Worm (Caenorhabditis elegans) whole organism, L4 larva: ENCODE measurements around the gene C24H11.1.

Experiments
- D1046.2 ChIP-seq: fragments of 200-800 bp; sonication (Bioruptor generic); IDR thresholded peaks from 2 replicates; pipeline ENCODE4 v1.3.6; 2022; ENCODE audit warnings: missing genetic modification characterization, missing compliant biosample characterization
- F10B5.3 ChIP-seq: sonication (generic microtip); optimal IDR thresholded peaks from 2 replicates; lab custom pipeline; 2016; ENCODE audit warnings: mild to moderate bottlenecking, missing genetic modification characterization, missing compliant biosample characterization
- F26F4.8 ChIP-seq: fragments of 200-800 bp; sonication (Bioruptor generic); conservative IDR thresholded peaks from 2 replicates; pipeline ENCODE4 v1.3.6; 2022; ENCODE audit warnings: missing genetic modification characterization, missing compliant biosample characterization
- F37D6.2 ChIP-seq: sonication (generic microtip); optimal IDR thresholded peaks from 2 replicates; lab custom pipeline; 2016; ENCODE audit warnings: mild to moderate bottlenecking, missing genetic modification characterization, missing compliant biosample characterization
- F44E2.7 ChIP-seq: fragments of 200-800 bp; sonication (Bioruptor generic); IDR thresholded peaks from 2 replicates; pipeline ENCODE4 v2.1.2; 2022; ENCODE audit warnings: missing genetic modification characterization, missing compliant biosample characterization
- T26A8.4 ChIP-seq: fragments of 200-800 bp; sonication (Bioruptor generic); IDR thresholded peaks from 2 replicates; pipeline ENCODE4 v1.3.6; 2022; ENCODE audit warnings: missing genetic modification characterization, missing compliant biosample characterization
- aha-1 ChIP-seq: fragments of 150-350 bp; peaks from one replicate; lab custom pipeline; 2014; ENCODE audit warnings: missing biosample characterization, missing genetic modification characterization
- arid-1 ChIP-seq: fragments of 200-800 bp; sonication (Bioruptor generic); conservative IDR thresholded peaks from 2 replicates; pipeline ENCODE4 v1.3.6; 2022; ENCODE audit warnings: missing genetic modification reagents, missing genetic modification characterization, missing compliant biosample characterization
- ctbp-1 ChIP-seq: fragments of 200-800 bp; sonication (Bioruptor generic); IDR thresholded peaks from 2 replicates; pipeline ENCODE4 v1.3.6; 2022; ENCODE audit warnings: missing genetic modification reagents, missing genetic modification characterization, missing compliant biosample characterization
- daf-16 ChIP-seq, 3 experiments: sonication (generic microtip); optimal IDR thresholded peaks; 2 replicates each; lab custom pipeline; 2016 to 2017; ENCODE audit warnings: missing genetic modification characterization in 3 of 3, missing genetic modification reagents in 3 of 3, mild to moderate bottlenecking in 2 of 3, missing compliant biosample characterization in 2 of 3, missing biosample characterization in 1 of 3, moderate library complexity in 1 of 3
- dmd-6 ChIP-seq: fragments of 200-800 bp; sonication (Bioruptor generic); IDR thresholded peaks from 2 replicates; pipeline ENCODE4 v1.3.6; 2022; ENCODE audit warnings: missing genetic modification reagents, missing genetic modification characterization, missing compliant biosample characterization
- dmd-9 ChIP-seq: fragments of 200-800 bp; sonication (Bioruptor generic); IDR thresholded peaks from 2 replicates; pipeline ENCODE4 v1.3.6; 2022; ENCODE audit warnings: missing genetic modification reagents, missing genetic modification characterization, missing compliant biosample characterization
- dpl-1 ChIP-seq: fragments of 150-350 bp; optimal IDR thresholded peaks from 2 replicates; lab custom pipeline; 2014; ENCODE audit warnings: missing biosample characterization, missing genetic modification reagents, missing genetic modification characterization
- duxl-1 ChIP-seq: sonication (generic microtip); optimal IDR thresholded peaks from 2 replicates; lab custom pipeline; 2016; ENCODE audit warnings: mild to moderate bottlenecking, missing genetic modification characterization, moderate library complexity, missing compliant biosample characterization; ENCODE audit not compliant: poor library complexity
- egl-43 ChIP-seq: fragments of 200-800 bp; sonication (Bioruptor generic); IDR thresholded peaks from 2 replicates; pipeline ENCODE4 v1.3.6; 2022; ENCODE audit warnings: missing genetic modification reagents, missing genetic modification characterization, missing compliant biosample characterization
- gei-8 ChIP-seq: fragments of 200-800 bp; sonication (Bioruptor generic); optimal IDR thresholded peaks from 2 replicates; lab custom pipeline; 2018; ENCODE audit warnings: mild to moderate bottlenecking, missing genetic modification characterization, missing compliant biosample characterization
- hif-1 ChIP-seq, 2 experiments: sonication (generic microtip); optimal IDR thresholded peaks; 2 replicates each; lab custom pipeline; 2016 to 2017; ENCODE audit warnings: missing compliant biosample characterization in 2 of 2, missing genetic modification characterization in 2 of 2, missing genetic modification reagents in 2 of 2, missing genotype in 2 of 2, mild to moderate bottlenecking in 1 of 2
- lim-7 ChIP-seq: fragments of 200-800 bp; sonication (Bioruptor generic); IDR thresholded peaks from 2 replicates; pipeline ENCODE4 v1.3.6; 2022; ENCODE audit warnings: missing genetic modification characterization, missing compliant biosample characterization
- lin-1 ChIP-seq: fragments of 200-800 bp; sonication (Bioruptor generic); IDR thresholded peaks from 2 replicates; pipeline ENCODE4 v1.3.6; 2022; ENCODE audit warnings: missing genetic modification reagents, missing genetic modification characterization, missing compliant biosample characterization
- lin-13 ChIP-seq: fragments of 150-350 bp; optimal IDR thresholded peaks from 2 replicates; lab custom pipeline; 2014; ENCODE audit warnings: missing biosample characterization, missing genetic modification reagents, missing genetic modification characterization
- lin-29 ChIP-seq: fragments of 200-800 bp; sonication (Bioruptor generic); IDR thresholded peaks from 2 replicates; pipeline ENCODE4 v1.3.6; 2022; ENCODE audit warnings: missing genetic modification reagents, missing genetic modification characterization, missing compliant biosample characterization
- lir-3 ChIP-seq: sonication (generic microtip); optimal IDR thresholded peaks from 2 replicates; lab custom pipeline; 2016; ENCODE audit warnings: mild to moderate bottlenecking, missing genetic modification characterization, missing compliant biosample characterization
- madf-5 ChIP-seq, 2 experiments: fragments of 200-800 bp; sonication (Bioruptor generic); IDR thresholded peaks; 2 replicates each; pipeline ENCODE4 v1.3.6; 2022; ENCODE audit warnings: missing compliant biosample characterization in 2 of 2, missing genetic modification characterization in 2 of 2
- mes-2 ChIP-seq: sonication (generic microtip); optimal IDR thresholded peaks from 2 replicates; lab custom pipeline; 2016; ENCODE audit warnings: missing genotype, mild to moderate bottlenecking, missing genetic modification characterization, missing compliant biosample characterization; ENCODE audit not compliant: poor library complexity, severe bottlenecking
- nhr-102 ChIP-seq: sonication (generic microtip); optimal IDR thresholded peaks from 2 replicates; lab custom pipeline; 2016; ENCODE audit warnings: mild to moderate bottlenecking, missing genetic modification characterization, moderate library complexity, missing compliant biosample characterization
- nhr-41 ChIP-seq: fragments of 200-800 bp; sonication (Bioruptor generic); IDR thresholded peaks from 2 replicates; pipeline ENCODE4 v1.3.6; 2022; ENCODE audit warnings: missing genetic modification reagents, missing genetic modification characterization, missing compliant biosample characterization
- nhr-42 ChIP-seq: fragments of 200-800 bp; sonication (Bioruptor generic); IDR thresholded peaks from 2 replicates; pipeline ENCODE4 v1.3.6; 2022; ENCODE audit warnings: missing genetic modification characterization, missing compliant biosample characterization
- nhr-48 ChIP-seq: sonication (generic microtip); optimal IDR thresholded peaks from 2 replicates; lab custom pipeline; 2016; ENCODE audit warnings: mild to moderate bottlenecking, missing genetic modification characterization, missing compliant biosample characterization
- nhr-77 ChIP-seq: fragments of 150-350 bp; optimal IDR thresholded peaks from 2 replicates; lab custom pipeline; 2014; ENCODE audit warnings: missing biosample characterization, missing genetic modification characterization
- php-3 ChIP-seq: fragments of 200-800 bp; sonication (Bioruptor generic); IDR thresholded peaks from 2 replicates; pipeline ENCODE4 v1.3.6; 2022; ENCODE audit warnings: missing genetic modification reagents, missing genetic modification characterization, missing compliant biosample characterization
- saeg-2 ChIP-seq: fragments of 200-800 bp; sonication (Bioruptor generic); IDR thresholded peaks from 2 replicates; pipeline ENCODE4 v1.3.6; 2022; ENCODE audit warnings: missing genetic modification reagents, missing genetic modification characterization, missing compliant biosample characterization
- snpc-1.2 ChIP-seq: fragments of 200-800 bp; sonication (Bioruptor generic); IDR thresholded peaks from 2 replicates; pipeline ENCODE4 v1.3.6; 2022; ENCODE audit warnings: missing genetic modification reagents, missing genetic modification characterization, missing compliant biosample characterization
- spr-3 ChIP-seq: fragments of 200-800 bp; sonication (Bioruptor generic); optimal IDR thresholded peaks from 2 replicates; lab custom pipeline; 2018; ENCODE audit warnings: mild to moderate bottlenecking, missing genetic modification characterization, missing compliant biosample characterization
- tra-1 ChIP-seq: fragments of 200-800 bp; sonication (Bioruptor generic); IDR thresholded peaks from 2 replicates; pipeline ENCODE4 v1.3.6; 2022; ENCODE audit warnings: missing genetic modification reagents, missing genetic modification characterization, missing compliant biosample characterization
- unc-130 ChIP-seq: sonication (generic microtip); optimal IDR thresholded peaks from 2 replicates; lab custom pipeline; 2016; ENCODE audit warnings: missing genetic modification reagents, missing genetic modification characterization, missing compliant biosample characterization
- zfp-2 ChIP-seq: sonication (generic microtip); optimal IDR thresholded peaks from 2 replicates; lab custom pipeline; 2016; ENCODE audit warnings: mild to moderate bottlenecking, missing genetic modification characterization, missing compliant biosample characterization
- zfp-3 ChIP-seq: fragments of 200-800 bp; sonication (Bioruptor generic); conservative IDR thresholded peaks from 2 replicates; pipeline ENCODE4 v1.3.6; 2022; ENCODE audit warnings: missing genetic modification reagents, missing genetic modification characterization, missing compliant biosample characterization

The C24H11.1 gene

ce11 chrIII:11792295-11793256, 5.1 kb downstream of the C24H11.1 start, which contains the start of gene C24H11.2 (continued):
- TF ChIP-seq hif-1 (tag; optimal IDR thresholded peaks at IDR 0.05; lab: Kevin White, UChicago) (peak in 1 of 2 experiments; percentile 34), dmd-6 (GFP tag; lab: Robert Waterston, UW) (peak; percentile 65), zfp-3 (GFP tag; lab: Robert Waterston, UW) (peak; percentile 60; the same call in 1 of the 2 replicates), F26F4.8 (GFP tag; lab: Robert Waterston, UW) (peak; percentile 96), daf-16 (GFP tag; optimal IDR thresholded peaks at IDR 0.05; lab: Kevin White, UChicago) (peak; percentile 59 to 85), daf-16 (tag; optimal IDR thresholded peaks at IDR 0.05; lab: Kevin White, UChicago) (peak; percentile 75), lir-3 (tag; lab: Kevin White, UChicago) (peak; percentile 34), dmd-9 (GFP tag; lab: Robert Waterston, UW) (peak; percentile 60), madf-5 (GFP tag; IDR thresholded peaks at IDR 0.05; lab: Robert Waterston, UW) (peak in 1 of 2 experiments; percentile 87; a peak in 1 of 4 replicates), gei-8 (peak; percentile 30), lim-7 (GFP tag; lab: Robert Waterston, UW) (peak; percentile 92), mes-2 (tag; lab: Kevin White, UChicago) (peak; percentile 76), unc-130 (GFP tag; lab: Kevin White, UChicago) (peak; percentile 1), aha-1 (tag; lab: Kevin White, UChicago) (peak; percentile 61), lin-29 (GFP tag; lab: Robert Waterston, UW) (peak; percentile 65), nhr-41 (peak; percentile 80), arid-1 (GFP tag; lab: Robert Waterston, UW) (peak; percentile 74), ctbp-1 (GFP tag; lab: Robert Waterston, UW) (peak; percentile 80), D1046.2 (GFP tag; lab: Robert Waterston, UW) (peak; percentile 90), nhr-48 (tag; lab: Kevin White, UChicago) (peak; percentile 17), T26A8.4 (peak; percentile 87), F37D6.2 (tag; lab: Kevin White, UChicago) (peak; percentile 61), duxl-1 (peak; percentile 86), zfp-2 (peak; percentile 45), tra-1 (GFP tag; lab: Robert Waterston, UW) (peak; percentile 91), F44E2.7 (0 out of 2 replicates have a peak, but pooled peaks have one; percentile 46), snpc-1.2 (GFP tag; lab: Robert Waterston, UW) (peak; percentile 79), egl-43 (GFP tag; lab: Robert Waterston, UW) (peak; percentile 95), nhr-77 (tag; lab: Kevin White, UChicago) (peak; percentile 18), lin-13 (GFP tag; lab: Kevin White, UChicago) (peak; percentile 37), dpl-1 (GFP tag; lab: Kevin White, UChicago) (peak; percentile 23), saeg-2 (GFP tag; lab: Robert Waterston, UW) (peak; percentile 76; the same call in 1 of the 2 replicates), F10B5.3 (tag; lab: Kevin White, UChicago) (peak; percentile 44), spr-3 (GFP tag; lab: Kevin White, UChicago) (peak; percentile 56), php-3 (peak; percentile 74), nhr-102 (tag; lab: Kevin White, UChicago) (peak; percentile 59), nhr-42 (GFP tag; lab: Robert Waterston, UW) (peak; percentile 73), lin-1 (GFP tag; lab: Robert Waterston, UW) (peak; percentile 84)
